Worm (Caenorhabditis elegans): ENCODE measurements around the gene npp-22.
A peak's percentile ranks its signal among the peaks of the same experiment; 100 is the strongest.

The npp-22 gene

DNA sequence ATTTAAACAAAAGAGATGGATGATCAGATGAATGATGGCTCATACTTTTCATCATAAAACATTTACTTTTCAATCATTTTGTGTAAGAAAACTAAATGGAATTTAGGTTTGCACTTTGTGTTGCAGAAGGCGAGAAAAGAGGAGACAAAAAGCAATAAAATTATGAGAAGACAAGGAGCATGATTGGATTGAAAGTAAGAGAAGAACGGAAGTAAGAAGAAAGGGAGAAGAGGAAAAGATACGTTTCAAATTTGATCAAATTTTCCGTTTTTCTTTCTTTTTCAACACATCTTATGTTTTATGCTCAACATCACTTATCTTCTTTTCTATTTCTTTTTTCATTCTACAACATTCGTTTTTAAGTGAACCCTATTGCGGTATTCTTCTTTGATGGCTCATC is 28.6 kb downstream of the npp-22 start:
- TF ChIP-seq daf-16 (GFP tag; optimal IDR thresholded peaks at IDR 0.05) (no peak), daf-16 (tag; optimal IDR thresholded peaks at IDR 0.05) (no peak), duxl-1 (tag; optimal IDR thresholded peaks at IDR 0.05; ENCODE audit: poor library complexity) (no peak), mep-1 (tag; optimal IDR thresholded peaks at IDR 0.05) (no peak), spr-1 (tag; optimal IDR thresholded peaks at IDR 0.05) (no peak), madf-9 (GFP tag; conservative IDR thresholded peaks at IDR 0.05) (no peak), ama-1 (optimal IDR thresholded peaks at IDR 0.05) (no peak), aha-1 (tag) (peak; percentile 84), ceh-44 (GFP tag; IDR thresholded peaks at IDR 0.05) (no peak), zip-2 (tag; optimal IDR thresholded peaks at IDR 0.05) (no peak), ceh-32 (tag; optimal IDR thresholded peaks at IDR 0.05; ENCODE audit: poor library complexity) (peak; percentile 92), daf-12 (tag; optimal IDR thresholded peaks at IDR 0.05) (no peak), attf-4 (tag; optimal IDR thresholded peaks at IDR 0.05) (no peak), Y75B8A.6 (GFP tag; IDR thresholded peaks at IDR 0.05) (no peak), rbr-2 (tag; optimal IDR thresholded peaks at IDR 0.05) (no peak), daf-19 (GFP tag; conservative IDR thresholded peaks at IDR 0.05) (no peak), mxl-3 (GFP tag; optimal IDR thresholded peaks at IDR 0.05) (no peak), F26F4.8 (GFP tag; conservative IDR thresholded peaks at IDR 0.05) (no peak), D1046.2 (GFP tag; IDR thresholded peaks at IDR 0.05) (no peak), fkh-10 (GFP tag; optimal IDR thresholded peaks at IDR 0.05) (peak; percentile 77), arid-1 (GFP tag; conservative IDR thresholded peaks at IDR 0.05) (no peak), nhr-6 (tag; optimal IDR thresholded peaks at IDR 0.05) (no peak), gei-8 (GFP tag; optimal IDR thresholded peaks at IDR 0.05) (no peak), ces-1 (GFP tag; optimal IDR thresholded peaks at IDR 0.05) (peak; percentile 82), egl-27 (tag; optimal IDR thresholded peaks at IDR 0.05) (no peak), nhr-48 (tag; optimal IDR thresholded peaks at IDR 0.05) (no peak), ceh-62 (tag; optimal IDR thresholded peaks at IDR 0.05) (no peak), F44E2.7 (GFP tag; IDR thresholded peaks at IDR 0.05) (no peak), Y105C5A.15 (GFP tag; IDR thresholded peaks at IDR 0.05) (no peak), lin-29 (GFP tag; IDR thresholded peaks at IDR 0.05) (no peak), nhr-28 (tag; optimal IDR thresholded peaks at IDR 0.05) (no peak), F10B5.3 (tag; optimal IDR thresholded peaks at IDR 0.05) (no peak)

DNA sequence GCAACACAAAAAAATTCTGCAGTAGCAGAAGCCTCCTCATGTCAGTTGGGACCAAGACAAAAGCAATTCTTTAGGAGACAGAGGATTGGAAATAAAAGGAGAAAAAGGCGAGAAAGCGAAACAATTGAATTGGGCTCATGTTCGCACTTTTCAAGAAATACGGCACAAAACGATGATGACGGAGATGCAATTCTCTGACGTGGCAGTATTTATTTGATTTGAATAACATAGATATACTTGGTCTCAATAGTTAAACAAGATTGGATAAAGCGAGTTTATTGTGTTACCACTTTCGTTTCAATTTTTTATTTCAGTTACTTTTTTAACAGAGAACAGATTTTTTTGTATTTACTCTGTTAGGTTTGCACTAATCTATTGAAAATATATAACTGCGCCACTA is 35.8 kb downstream of the npp-22 start:
- TF ChIP-seq nhr-10 (tag; optimal IDR thresholded peaks at IDR 0.05) (no peak), nhr-111 (GFP tag; optimal IDR thresholded peaks at IDR 0.05) (no peak), fkh-10 (GFP tag; optimal IDR thresholded peaks at IDR 0.05) (peak; percentile 84), nhr-48 (tag; optimal IDR thresholded peaks at IDR 0.05) (no peak), mxl-2 (GFP tag; conservative IDR thresholded peaks at IDR 0.05) (no peak), cey-2 (tag; optimal IDR thresholded peaks at IDR 0.05; ENCODE audit: borderline replicate concordance, insufficient read depth) (no peak), zfp-3 (GFP tag; conservative IDR thresholded peaks at IDR 0.05) (no peak), ces-1 (GFP tag; optimal IDR thresholded peaks at IDR 0.05) (peak; percentile 68), lin-39 (tag; optimal IDR thresholded peaks at IDR 0.05) (no peak), aly-2 (tag; optimal IDR thresholded peaks at IDR 0.05) (no peak)

DNA sequence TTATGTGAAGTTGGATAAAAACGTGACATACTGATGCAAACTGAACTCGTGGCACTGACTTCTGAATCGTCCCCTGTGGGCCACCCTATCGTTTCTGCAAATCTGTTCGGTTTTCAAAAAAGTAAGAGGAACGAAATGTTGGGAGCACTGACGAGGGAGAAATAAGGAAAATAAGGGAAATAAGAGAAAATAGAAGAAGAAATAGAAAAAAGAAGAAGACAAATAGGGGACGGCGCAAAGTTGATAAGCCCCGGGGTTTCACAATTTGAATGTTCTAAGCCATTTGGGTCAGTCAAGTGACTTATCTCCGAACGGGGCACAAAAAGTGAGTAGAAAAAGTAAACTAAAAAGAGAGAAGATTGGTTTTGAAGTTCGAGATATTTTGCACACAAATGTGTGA is 37.7 kb downstream of the npp-22 start, which contains the start of gene W05E10.5:
Gene W05E10.5, minus strand, starts transcription at position 101 of the 400 bp plus-strand sequence.
- TF ChIP-seq mes-2 (tag; optimal IDR thresholded peaks at IDR 0.05; ENCODE audit: poor library complexity, severe bottlenecking) (no peak), ctbp-1 (GFP tag; IDR thresholded peaks at IDR 0.05) (no peak), nhr-6 (tag; optimal IDR thresholded peaks at IDR 0.05) (no peak), egl-43 (GFP tag; IDR thresholded peaks at IDR 0.05) (no peak), set-16 (GFP tag; IDR thresholded peaks at IDR 0.05) (no peak), F44E2.7 (GFP tag; IDR thresholded peaks at IDR 0.05) (no peak)

Data from whole organism, L4 larva.